Worm (Caenorhabditis elegans) whole organism, L3 larva: ENCODE measurements around the gene vap-1.

Source experiments
- ZK546.5 ChIP-seq: sonication (generic microtip); optimal IDR thresholded peaks from 2 replicates; lab custom pipeline; 2017; ENCODE audit warnings: missing biosample characterization, missing genetic modification characterization
- ceh-16 ChIP-seq: sonication (generic microtip); optimal IDR thresholded peaks from 2 replicates; lab custom pipeline; 2017; ENCODE audit warnings: missing biosample characterization, missing genetic modification characterization
- egl-27 ChIP-seq: sonication (generic microtip); optimal IDR thresholded peaks from 4 replicates; lab custom pipeline; 2017; ENCODE audit warnings: missing biosample characterization, missing genetic modification reagents, missing genetic modification characterization
- nhr-237 ChIP-seq: fragments of 150-350 bp; optimal IDR thresholded peaks from 2 replicates; lab custom pipeline; 2014; ENCODE audit warnings: missing biosample characterization, missing genetic modification characterization
- sea-2 ChIP-seq: fragments of 150-350 bp; sonication (generic microtip); optimal IDR thresholded peaks from 4 replicates; lab custom pipeline; 2014; ENCODE audit warnings: missing biosample characterization, missing genetic modification reagents, missing genetic modification characterization
- unc-62 ChIP-seq: fragments of 150-350 bp; sonication (generic microtip); optimal IDR thresholded peaks from 4 replicates; lab custom pipeline; 2014; ENCODE audit warnings: missing biosample characterization, missing genetic modification reagents, missing genetic modification characterization
- ztf-11 ChIP-seq: fragments of 150-350 bp; optimal IDR thresholded peaks from 2 replicates; lab custom pipeline; 2014; ENCODE audit warnings: missing biosample characterization, missing genetic modification characterization

DNA sequence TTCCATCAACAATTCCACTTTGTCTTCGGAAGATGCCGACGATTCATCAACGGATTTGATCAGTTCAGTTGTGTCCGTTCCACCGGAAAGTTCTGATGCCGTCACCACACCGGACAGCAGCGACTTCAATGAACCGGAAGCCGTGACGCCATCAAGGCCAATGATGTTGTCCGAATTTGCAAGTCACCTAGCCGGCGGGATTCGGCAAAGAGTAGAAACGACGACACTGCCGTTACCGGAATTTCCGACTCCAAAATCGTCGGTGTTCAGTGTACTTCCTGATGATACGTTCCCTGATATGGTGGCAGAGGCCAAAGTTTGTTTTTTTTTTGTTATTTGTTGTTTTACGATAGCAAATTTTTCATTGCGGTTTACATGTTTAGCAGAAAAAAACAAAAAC lies 32.9 kb downstream of the vap-1 start:
- TF ChIP-seq egl-27 (tag; lab: Kevin White, UChicago) (no peak), sea-2 (GFP tag; lab: Kevin White, UChicago) (no peak), ZK546.5 (no peak), ceh-16 (tag; lab: Kevin White, UChicago) (no peak), unc-62 (GFP tag; lab: Kevin White, UChicago) (no peak), ztf-11 (no peak), nhr-237 (tag; lab: Kevin White, UChicago) (no peak)
